Worm (Caenorhabditis elegans): ENCODE data around the gene F55B11.5.
"Not testable (repeated sequence)": the region's sequence is repeated elsewhere in the genome, so short reads cannot be mapped to it uniquely, and the experiment has no call there.

DNA sequence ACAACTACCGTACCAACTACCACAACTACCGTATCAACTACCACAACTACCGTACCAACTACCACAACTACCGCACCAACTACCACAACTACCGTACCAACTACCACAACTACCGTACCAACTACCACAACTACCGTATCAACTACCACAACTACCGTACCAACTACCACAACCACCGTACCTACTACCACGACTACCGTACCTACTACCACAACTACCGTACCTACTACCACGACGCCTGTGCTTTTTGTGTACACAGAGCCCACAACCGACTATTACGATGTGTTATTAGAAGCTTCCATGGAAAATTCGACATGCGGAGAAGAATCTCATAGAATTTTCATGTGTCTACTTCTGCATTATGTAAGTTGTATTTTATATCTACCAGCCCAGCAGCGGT, at the start of gene F55B11.5:
- not testable (repeated sequence) for TF ChIP-seq unc-62 (GFP tag; optimal IDR thresholded peaks at IDR 0.05); unc-39 (tag; optimal IDR thresholded peaks at IDR 0.05); snpc-4 (tag; optimal IDR thresholded peaks at IDR 0.05); ztf-11 (tag; optimal IDR thresholded peaks at IDR 0.05); nhr-12 (tag; optimal IDR thresholded peaks at IDR 0.05); elt-3 (tag; optimal IDR thresholded peaks at IDR 0.05)
